Fruit fly (Drosophila melanogaster) whole organism, adult: ENCODE results near the gene drpr.

Source experiments
- CG11617 ChIP-seq: fragments of 200-800 bp; sonication (Bioruptor generic); optimal IDR thresholded peaks from 2 replicates; lab custom pipeline; 2017; ENCODE audit warnings: mild to moderate bottlenecking, missing biosample characterization, missing genetic modification reagents, missing genetic modification characterization
- CG5204 ChIP-seq: fragments of 200-800 bp; sonication (Bioruptor generic); optimal IDR thresholded peaks from 2 replicates; lab custom pipeline; 2016; ENCODE audit warnings: missing biosample characterization, missing genetic modification characterization
- Crg-1 ChIP-seq: fragments of 200-800 bp; sonication (Bioruptor generic); optimal IDR thresholded peaks from 2 replicates; lab custom pipeline; 2016; ENCODE audit warnings: missing biosample characterization, missing genetic modification characterization
- bab1 ChIP-seq: fragments of 200-800 bp; sonication (Bioruptor generic); optimal IDR thresholded peaks from 3 replicates; lab custom pipeline; 2019; ENCODE audit warnings: missing biosample characterization, mild to moderate bottlenecking, missing genetic modification characterization, moderate library complexity
- tj ChIP-seq: fragments of 200-800 bp; sonication (Bioruptor generic); optimal IDR thresholded peaks from 3 replicates; lab custom pipeline; 2017; ENCODE audit warnings: missing biosample characterization, mild to moderate bottlenecking, missing genetic modification characterization, moderate library complexity

dm6 chr3L:1754262-1754661 lies 23.4 kb upstream of the drpr start:
- no peak for TF ChIP-seq CG11617
- TF ChIP-seq bab1, result no peak
- no peak for TF ChIP-seq Crg-1 (GFP tag; lab: Kevin White, UChicago)
- no peak for TF ChIP-seq CG5204 (GFP tag; lab: Kevin White, UChicago)
- peak; percentile 33 for TF ChIP-seq tj (GFP tag; lab: Kevin White, UChicago)
